Worm (Caenorhabditis elegans) whole organism, L1 larva: Measurements from ENCODE around the gene lec-6.

Experiments
- F16B12.6 ChIP-seq: fragments of 150-350 bp; optimal IDR thresholded peaks from 2 replicates; lab custom pipeline; 2014; ENCODE audit warnings: missing biosample characterization, missing genetic modification characterization
- Y116A8C.19 ChIP-seq: sonication (generic microtip); optimal IDR thresholded peaks from 2 replicates; lab custom pipeline; 2016; ENCODE audit warnings: missing compliant biosample characterization, missing genetic modification characterization, borderline replicate concordance
- ama-1 ChIP-seq: fragments of 150-350 bp; optimal IDR thresholded peaks from 2 replicates; lab custom pipeline; 2014
- blmp-1 ChIP-seq: fragments of 150-350 bp; optimal IDR thresholded peaks from 2 replicates; lab custom pipeline; 2014; ENCODE audit warnings: missing biosample characterization, missing genetic modification characterization
- ceh-63 ChIP-seq: fragments of 200-800 bp; sonication (Bioruptor generic); optimal IDR thresholded peaks from 2 replicates; lab custom pipeline; 2018; ENCODE audit warnings: mild to moderate bottlenecking, missing genetic modification characterization, missing compliant biosample characterization
- ceh-82 ChIP-seq, 3 experiments: fragments of 150-350 bp in 1 of 3; sonication (generic microtip) in 2 of 3; optimal IDR thresholded peaks; 2 replicates each; lab custom pipeline; 2014 to 2017; ENCODE audit warnings: missing biosample characterization in 3 of 3, missing genetic modification characterization in 3 of 3
- dpl-1 ChIP-seq, 3 experiments: fragments of 150-350 bp in 2 of 3; sonication (generic microtip) in 1 of 3; optimal IDR thresholded peaks; 2 replicates each; lab custom pipeline; 2014 to 2017; ENCODE audit warnings: missing biosample characterization in 3 of 3, missing genetic modification characterization in 3 of 3, missing genetic modification reagents in 3 of 3
- dsc-1 ChIP-seq: sonication (generic microtip); optimal IDR thresholded peaks from 2 replicates; lab custom pipeline; 2016; ENCODE audit warnings: mild to moderate bottlenecking, missing genetic modification characterization, missing compliant biosample characterization
- elt-3 ChIP-seq, 6 experiments: fragments of 150-350 bp in 1 of 6; sonication (generic microtip); optimal IDR thresholded peaks; 2 replicates each; lab custom pipeline; 2017 to 2018; ENCODE audit warnings: missing biosample characterization in 6 of 6, missing genetic modification characterization in 6 of 6, inconsistent platforms in 1 of 6
- ets-5 ChIP-seq: fragments of 200-800 bp; sonication (Bioruptor generic); IDR thresholded peaks from 2 replicates; pipeline ENCODE4 v1.3.6; 2022; ENCODE audit warnings: missing genetic modification characterization, missing compliant biosample characterization
- fkh-10 ChIP-seq: sonication (generic microtip); optimal IDR thresholded peaks from 2 replicates; lab custom pipeline; 2017; ENCODE audit warnings: missing biosample characterization, missing genetic modification reagents, missing genetic modification characterization
- grh-1 ChIP-seq: fragments of 200-800 bp; sonication (Bioruptor generic); IDR thresholded peaks from 2 replicates; pipeline ENCODE4 v1.3.6; 2022; ENCODE audit warnings: missing genetic modification reagents, missing genetic modification characterization, missing compliant biosample characterization
- hlh-17 ChIP-seq: fragments of 200-800 bp; sonication (Bioruptor generic); optimal IDR thresholded peaks from 2 replicates; lab custom pipeline; 2018; ENCODE audit warnings: missing genetic modification characterization, mild to moderate bottlenecking, missing compliant biosample characterization, moderate library complexity, borderline replicate concordance
- isw-1 ChIP-seq: fragments of 200-800 bp; sonication (Bioruptor generic); IDR thresholded peaks from 2 replicates; pipeline ENCODE4 v1.3.6; 2022; ENCODE audit warnings: missing genetic modification characterization, missing compliant biosample characterization
- lin-14 ChIP-seq: fragments of 200-800 bp; sonication (Bioruptor generic); optimal IDR thresholded peaks from 2 replicates; lab custom pipeline; 2018; ENCODE audit warnings: mild to moderate bottlenecking, missing genetic modification characterization, moderate library complexity, missing compliant biosample characterization
- lsy-2 ChIP-seq, 2 experiments: fragments of 150-350 bp; optimal IDR thresholded peaks; 2 replicates each; lab custom pipeline; 2014; ENCODE audit warnings: missing biosample characterization in 2 of 2, missing genetic modification characterization in 2 of 2
- mdl-1 ChIP-seq, 2 experiments: fragments of 150-350 bp; optimal IDR thresholded peaks; 2 replicates each; lab custom pipeline; 2014 to 2017; ENCODE audit warnings: missing biosample characterization in 2 of 2, missing genetic modification characterization in 2 of 2, inconsistent platforms in 1 of 2
- mep-1 ChIP-seq: fragments of 150-350 bp; optimal IDR thresholded peaks from 2 replicates; lab custom pipeline; 2014; ENCODE audit warnings: missing biosample characterization, missing genetic modification characterization
- nhr-20 ChIP-seq: sonication (generic microtip); optimal IDR thresholded peaks from 2 replicates; lab custom pipeline; 2016; ENCODE audit warnings: mild to moderate bottlenecking, missing genetic modification characterization, missing compliant biosample characterization
- nhr-237 ChIP-seq: fragments of 150-350 bp; optimal IDR thresholded peaks from 2 replicates; lab custom pipeline; 2014; ENCODE audit warnings: missing biosample characterization, missing genetic modification characterization
- nhr-28 ChIP-seq: fragments of 150-350 bp; optimal IDR thresholded peaks from 2 replicates; lab custom pipeline; 2014; ENCODE audit warnings: missing biosample characterization, missing genetic modification characterization
- nhr-47 ChIP-seq: sonication (generic microtip); optimal IDR thresholded peaks from 2 replicates; lab custom pipeline; 2016; ENCODE audit warnings: mild to moderate bottlenecking, missing genetic modification characterization, moderate library complexity, missing compliant biosample characterization
- nhr-71 ChIP-seq: sonication (generic microtip); optimal IDR thresholded peaks from 2 replicates; lab custom pipeline; 2016; ENCODE audit warnings: mild to moderate bottlenecking, missing genetic modification characterization, moderate library complexity, missing compliant biosample characterization
- nhr-85 ChIP-seq: sonication (generic microtip); peaks from one replicate; lab custom pipeline; 2016; ENCODE audit warnings: missing genetic modification characterization, inconsistent platforms, missing compliant biosample characterization
- nhr-90 ChIP-seq: sonication (generic microtip); optimal IDR thresholded peaks from 2 replicates; lab custom pipeline; 2016; ENCODE audit warnings: mild to moderate bottlenecking, missing genetic modification characterization, missing compliant biosample characterization; ENCODE audit not compliant: poor library complexity
- rnt-1 ChIP-seq: sonication (generic microtip); optimal IDR thresholded peaks from 2 replicates; lab custom pipeline; 2016; ENCODE audit warnings: mild to moderate bottlenecking, missing genetic modification characterization, moderate library complexity, missing compliant biosample characterization
- snu-23 ChIP-seq: sonication (generic microtip); optimal IDR thresholded peaks from 2 replicates; lab custom pipeline; 2016; ENCODE audit warnings: missing genetic modification characterization, missing compliant biosample characterization
- sptf-1 ChIP-seq: fragments of 150-350 bp; optimal IDR thresholded peaks from 2 replicates; lab custom pipeline; 2014; ENCODE audit warnings: missing biosample characterization, missing genetic modification characterization
- sup-37 ChIP-seq: fragments of 200-800 bp; sonication (Bioruptor generic); optimal IDR thresholded peaks from 2 replicates; lab custom pipeline; 2018; ENCODE audit warnings: mild to moderate bottlenecking, missing genetic modification characterization, missing compliant biosample characterization
- swsn-7 ChIP-seq: sonication (generic microtip); optimal IDR thresholded peaks from 2 replicates; lab custom pipeline; 2016; ENCODE audit warnings: missing genetic modification characterization, missing compliant biosample characterization
- tbx-2 ChIP-seq: sonication (generic microtip); optimal IDR thresholded peaks from 2 replicates; lab custom pipeline; 2016; ENCODE audit warnings: missing genetic modification characterization, missing compliant biosample characterization

lec-6 gene

DNA sequence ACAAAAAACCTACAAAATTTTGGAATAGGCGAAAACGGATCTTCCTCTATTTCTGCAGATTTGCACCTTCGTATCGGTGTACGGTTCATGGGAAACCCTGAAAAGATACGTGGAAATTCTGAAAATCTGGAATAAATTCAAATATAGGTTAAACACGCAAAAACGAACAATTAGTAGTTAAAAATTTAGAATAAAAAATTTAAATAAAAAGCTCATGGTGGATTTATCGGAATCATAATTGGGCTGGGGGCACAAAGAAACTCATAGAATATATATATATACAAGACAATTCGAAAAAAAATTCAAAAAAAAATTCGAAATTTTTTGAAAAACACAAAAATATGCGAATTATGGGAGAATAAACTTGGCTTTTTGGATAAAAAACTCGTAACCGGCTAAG lies 13.2 kb downstream of the lec-6 start, which contains the start of gene helq-1:
TSS of gene helq-1 (minus strand) at position 101 of the 400 bp plus-strand sequence.
- TF ChIP-seq ceh-63 (GFP tag; lab: Kevin White, UChicago): no peak
- no peak for TF ChIP-seq nhr-90 (tag; lab: Kevin White, UChicago)
- TF ChIP-seq ceh-82 (tag; optimal IDR thresholded peaks at IDR 0.05; lab: Kevin White, UChicago): no peak
- no peak for TF ChIP-seq nhr-28 (tag; lab: Kevin White, UChicago)
- TF ChIP-seq dsc-1 (tag; lab: Kevin White, UChicago): no peak
- no peak for TF ChIP-seq nhr-237 (tag; lab: Kevin White, UChicago)
- no peak for TF ChIP-seq fkh-10 (GFP tag; lab: Kevin White, UChicago)
- TF ChIP-seq rnt-1 (tag; lab: Kevin White, UChicago): no peak
- TF ChIP-seq ama-1 (lab: Kevin White, UChicago): no peak
- TF ChIP-seq dpl-1 (GFP tag; optimal IDR thresholded peaks at IDR 0.05; lab: Kevin White, UChicago): no peak
- TF ChIP-seq grh-1 (GFP tag; lab: Robert Waterston, UW): no peak
- TF ChIP-seq ets-5 (GFP tag; lab: Robert Waterston, UW): no peak

DNA sequence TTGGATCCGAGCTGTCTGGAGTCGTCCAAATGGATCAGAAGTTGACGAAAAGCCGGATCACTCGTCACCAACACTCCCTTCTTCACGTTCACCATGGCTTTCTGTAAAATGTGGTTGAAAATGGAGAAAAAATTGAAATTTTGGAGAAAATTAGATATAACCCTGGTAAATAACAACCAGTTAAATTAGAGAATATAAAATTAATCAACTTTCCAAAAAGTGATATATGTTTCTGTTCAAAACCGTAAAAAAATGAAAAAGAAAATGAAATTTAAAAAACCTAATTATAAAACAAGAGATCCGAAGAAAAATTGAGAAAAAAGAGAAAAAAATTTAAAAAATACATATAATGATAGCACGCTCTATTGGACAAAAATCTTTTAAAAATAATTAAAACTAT lies 22.7 kb downstream of the lec-6 start, which contains the start of gene gtf-2H5:
TSS of gene gtf-2H5 (minus strand) at position 101 of the 400 bp plus-strand sequence.
- TF ChIP-seq nhr-71 (tag; lab: Kevin White, UChicago) (no peak), nhr-47 (no peak), snu-23 (GFP tag; lab: Kevin White, UChicago) (no peak), sptf-1 (tag; lab: Kevin White, UChicago) (no peak), dsc-1 (tag; lab: Kevin White, UChicago) (no peak), swsn-7 (tag; lab: Kevin White, UChicago) (no peak), mdl-1 (tag; optimal IDR thresholded peaks at IDR 0.05; lab: Kevin White, UChicago) (no peak)

DNA sequence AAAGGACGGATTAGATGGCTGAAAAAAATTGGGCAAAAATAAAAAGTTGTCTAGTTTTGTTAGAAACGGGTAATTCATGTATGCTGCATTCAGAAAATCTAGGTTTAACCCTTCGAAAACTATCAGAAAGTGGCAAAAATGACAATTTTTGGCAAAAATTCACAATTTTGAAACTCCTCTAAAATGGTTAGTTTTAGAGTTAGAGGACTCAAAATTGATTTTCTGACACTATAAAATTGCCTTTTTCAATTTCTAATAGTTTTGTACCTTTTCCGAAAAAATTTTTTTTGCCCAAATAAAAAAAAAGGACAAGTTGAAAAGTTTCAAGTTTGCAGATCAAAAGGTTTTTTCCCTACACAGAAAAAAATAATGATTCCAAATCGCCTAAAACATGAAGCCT lies 23.6 kb downstream of the lec-6 start:
- TF ChIP-seq grh-1 (GFP tag; lab: Robert Waterston, UW): no peak
- TF ChIP-seq nhr-28 (tag; lab: Kevin White, UChicago): no peak
- no peak for TF ChIP-seq tbx-2 (tag; lab: Kevin White, UChicago)
- no peak for TF ChIP-seq F16B12.6
- TF ChIP-seq, all 84 proteins: peak for 0

DNA sequence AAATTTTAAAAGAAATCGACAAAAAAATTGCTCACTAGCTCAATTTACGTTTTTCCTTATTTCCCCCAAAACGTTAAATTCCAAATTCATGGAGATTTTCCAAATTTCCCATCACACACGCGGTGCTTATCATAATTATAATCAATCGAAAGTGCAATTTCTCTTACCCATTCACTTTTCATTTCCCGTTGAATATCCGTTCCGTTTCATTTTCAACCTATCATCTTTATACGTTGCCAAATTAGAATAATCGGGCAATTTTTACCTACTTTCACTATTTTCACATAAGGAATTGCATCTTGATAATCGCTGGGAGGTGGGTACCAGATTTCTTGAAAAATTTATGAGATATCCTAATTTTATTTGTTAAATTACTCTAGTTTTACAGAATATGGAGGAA lies 31.4 kb downstream of the lec-6 start:
- TF ChIP-seq Y116A8C.19 (tag; lab: Kevin White, UChicago): no peak
- TF ChIP-seq blmp-1 (tag; lab: Kevin White, UChicago): peak; percentile 85
- TF ChIP-seq tbx-2 (tag; lab: Kevin White, UChicago): no peak
- TF ChIP-seq isw-1: no peak
- no peak for TF ChIP-seq nhr-237 (tag; lab: Kevin White, UChicago)

DNA sequence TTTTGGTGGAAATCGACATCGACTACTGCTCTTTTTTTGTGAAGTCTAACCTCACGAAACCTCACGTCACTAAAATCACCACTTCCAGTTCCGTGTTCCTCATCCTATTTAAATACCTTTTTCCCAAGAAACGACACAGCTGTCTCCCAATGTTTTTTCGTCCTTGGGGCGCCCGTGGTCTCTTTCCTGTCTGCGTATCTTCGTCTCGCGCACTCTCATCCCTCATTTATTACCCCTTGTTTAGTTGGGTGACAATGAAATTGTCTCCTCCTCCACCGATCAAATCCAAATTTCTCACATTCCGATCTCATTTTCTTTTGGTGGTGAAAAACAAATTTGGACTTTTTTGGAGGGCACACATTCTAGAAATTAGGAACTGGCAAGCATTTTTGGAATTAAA lies 35.4 kb downstream of the lec-6 start:
- peak; percentile 51 for TF ChIP-seq mep-1 (tag; lab: Kevin White, UChicago)
- peak in 1 of 2 experiments; percentile 22 for TF ChIP-seq lsy-2 (tag; optimal IDR thresholded peaks at IDR 0.05; lab: Kevin White, UChicago)
- no peak for TF ChIP-seq hlh-17 (GFP tag; lab: Kevin White, UChicago)
- TF ChIP-seq mdl-1 (tag; optimal IDR thresholded peaks at IDR 0.05; lab: Kevin White, UChicago): peak in 1 of 2 experiments; percentile 26
- peak in 1 of 6 experiments; percentile 10 for TF ChIP-seq elt-3 (tag; optimal IDR thresholded peaks at IDR 0.05; lab: Kevin White, UChicago)
- TF ChIP-seq sup-37 (GFP tag; lab: Kevin White, UChicago): no peak
- TF ChIP-seq nhr-71 (tag; lab: Kevin White, UChicago): peak; percentile 1
- peak; percentile 41 for TF ChIP-seq snu-23 (GFP tag; lab: Kevin White, UChicago)
- TF ChIP-seq nhr-20: peak; percentile 8
- TF ChIP-seq grh-1 (GFP tag; lab: Robert Waterston, UW): no peak
- TF ChIP-seq nhr-85 (tag; lab: Kevin White, UChicago): peak; percentile 88
- TF ChIP-seq lin-14 (GFP tag; lab: Kevin White, UChicago): peak; percentile 76
- peak; percentile 83 for TF ChIP-seq blmp-1 (tag; lab: Kevin White, UChicago)
- TF ChIP-seq, all 84 proteins: peak for 10
